Worm (Caenorhabditis elegans): Measurements from ENCODE around the gene Y54G2A.76.
A peak's percentile ranks its signal among the peaks of the same experiment; 100 is the strongest.

Y54G2A.76 gene

DNA sequence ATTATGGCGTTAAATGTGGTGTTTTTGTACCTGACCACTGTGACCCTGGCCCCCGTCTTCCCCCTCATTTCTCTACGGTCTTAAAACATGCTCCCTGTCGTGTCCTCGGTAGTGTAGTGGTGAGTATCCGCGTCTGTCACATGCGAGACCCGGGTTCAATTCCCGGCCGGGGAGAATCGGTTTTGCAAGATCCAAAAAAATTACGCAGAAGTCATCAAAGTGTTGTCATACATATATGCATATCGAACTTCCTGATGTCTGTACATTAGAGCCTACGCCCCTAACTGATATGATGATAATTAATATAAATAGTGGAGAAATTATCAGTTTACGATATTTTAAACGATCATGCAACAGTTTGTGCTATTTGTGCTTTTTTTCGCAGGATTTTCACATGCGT lies 3.7 kb upstream of the Y54G2A.76 start, which contains the start of gene Y54G2A.45 (continued):
- peak; percentile 60 to 78 for TF ChIP-seq daf-16 (GFP tag; optimal IDR thresholded peaks at IDR 0.05)
- peak; percentile 89 for TF ChIP-seq daf-16 (tag; optimal IDR thresholded peaks at IDR 0.05)
- TF ChIP-seq F26F4.8 (GFP tag; conservative IDR thresholded peaks at IDR 0.05) = peak; percentile 90
- TF ChIP-seq tra-1 (GFP tag; IDR thresholded peaks at IDR 0.05) = peak; percentile 89
- TF ChIP-seq ctbp-1 (GFP tag; IDR thresholded peaks at IDR 0.05) = peak; percentile 74; the same call in 1 of the 2 replicates
- TF ChIP-seq F49E8.2 (tag; optimal IDR thresholded peaks at IDR 0.05; ENCODE audit: borderline replicate concordance) = peak; percentile 78
- TF ChIP-seq spr-3 (GFP tag; optimal IDR thresholded peaks at IDR 0.05) = peak; percentile 62
- 0 out of 2 replicates have a peak, but pooled peaks have one; percentile 28 for TF ChIP-seq F44E2.7 (GFP tag; IDR thresholded peaks at IDR 0.05)
- peak; percentile 89 for TF ChIP-seq nhr-28 (tag; optimal IDR thresholded peaks at IDR 0.05)
- no peak for TF ChIP-seq ZK546.5 (tag; optimal IDR thresholded peaks at IDR 0.05)
- peak; percentile 77; the same call in 1 of the 2 replicates for TF ChIP-seq dmd-8 (GFP tag; IDR thresholded peaks at IDR 0.05)
- TF ChIP-seq php-3 (GFP tag; IDR thresholded peaks at IDR 0.05) = peak; percentile 78
- no peak for TF ChIP-seq ztf-7 (tag; optimal IDR thresholded peaks at IDR 0.05)
- peak; percentile 3 for TF ChIP-seq nhr-6 (tag; optimal IDR thresholded peaks at IDR 0.05)
- peak; percentile 2 for TF ChIP-seq R02D3.7 (tag; optimal IDR thresholded peaks at IDR 0.05)
- TF ChIP-seq Y75B8A.6 (GFP tag; IDR thresholded peaks at IDR 0.05) = peak; percentile 57; the same call in 1 of the 2 replicates
- peak; percentile 15 for TF ChIP-seq nhr-77 (tag; optimal IDR thresholded peaks at IDR 0.05)
- no peak for TF ChIP-seq ztf-11 (tag; optimal IDR thresholded peaks at IDR 0.05)
- TF ChIP-seq ceh-28 (tag; optimal IDR thresholded peaks at IDR 0.05) = no peak
- peak; percentile 78 for TF ChIP-seq arid-1 (GFP tag; conservative IDR thresholded peaks at IDR 0.05)
- peak; percentile 85 for TF ChIP-seq hlh-11 (tag; optimal IDR thresholded peaks at IDR 0.05)
- no peak for TF ChIP-seq daf-12 (tag; optimal IDR thresholded peaks at IDR 0.05)
- peak; percentile 84 for TF ChIP-seq nhr-48 (tag; optimal IDR thresholded peaks at IDR 0.05)
- TF ChIP-seq ceh-44 (GFP tag; IDR thresholded peaks at IDR 0.05) = peak; percentile 80
- no peak for TF ChIP-seq daf-19 (GFP tag; conservative IDR thresholded peaks at IDR 0.05)
- TF ChIP-seq duxl-1 (tag; optimal IDR thresholded peaks at IDR 0.05; ENCODE audit: poor library complexity) = peak; percentile 38
- TF ChIP-seq lin-15B (tag; optimal IDR thresholded peaks at IDR 0.05) = no peak
- no peak for TF ChIP-seq snpc-4 (tag; optimal IDR thresholded peaks at IDR 0.05)
- TF ChIP-seq saeg-2 (GFP tag; IDR thresholded peaks at IDR 0.05) = peak; percentile 74; the same call in 1 of the 2 replicates
- peak; percentile 8 for TF ChIP-seq zfp-2 (tag; optimal IDR thresholded peaks at IDR 0.05)
- peak; percentile 48 for TF ChIP-seq lir-3 (tag; optimal IDR thresholded peaks at IDR 0.05)
- peak; percentile 87 for TF ChIP-seq lin-13 (GFP tag; optimal IDR thresholded peaks at IDR 0.05)
- TF ChIP-seq T26A8.4 (GFP tag; IDR thresholded peaks at IDR 0.05) = peak; percentile 60
- no peak for TF ChIP-seq nhr-25 (tag; optimal IDR thresholded peaks at IDR 0.05; ENCODE audit: borderline replicate concordance, insufficient read depth)
- peak; percentile 81 for TF ChIP-seq lim-7 (GFP tag; IDR thresholded peaks at IDR 0.05)
- TF ChIP-seq pha-4 (GFP tag; IDR thresholded peaks at IDR 0.05) = peak; percentile 80
- TF ChIP-seq pha-4 (tag; optimal IDR thresholded peaks at IDR 0.05) = no peak
- peak; percentile 84 for TF ChIP-seq vab-7 (GFP tag; IDR thresholded peaks at IDR 0.05)
- TF ChIP-seq snpc-1.2 (GFP tag; IDR thresholded peaks at IDR 0.05) = peak; percentile 78
- peak; percentile 55 for TF ChIP-seq nhr-11 (tag; optimal IDR thresholded peaks at IDR 0.05)
- no peak for TF ChIP-seq unc-62 (GFP tag; optimal IDR thresholded peaks at IDR 0.05 in 1 of 2)
- no peak for TF ChIP-seq unc-62 (tag; optimal IDR thresholded peaks at IDR 0.05)
- TF ChIP-seq hmg-1.1 (GFP tag; IDR thresholded peaks at IDR 0.05) = peak; percentile 63; the same call in 1 of the 2 replicates
- peak; percentile 89 for TF ChIP-seq madf-9 (GFP tag; conservative IDR thresholded peaks at IDR 0.05)
- peak; percentile 72 for TF ChIP-seq spr-1 (tag; optimal IDR thresholded peaks at IDR 0.05)
- TF ChIP-seq F10B5.3 (tag; optimal IDR thresholded peaks at IDR 0.05) = peak; percentile 58
- peak; percentile 51; the same call in 1 of the 2 replicates for TF ChIP-seq ZK337.2 (GFP tag; IDR thresholded peaks at IDR 0.05)
- TF ChIP-seq aly-2 (tag; optimal IDR thresholded peaks at IDR 0.05) = no peak
- TF ChIP-seq ceh-82 (tag; optimal IDR thresholded peaks at IDR 0.05) = no peak
- TF ChIP-seq lin-29 (GFP tag; IDR thresholded peaks at IDR 0.05) = no peak
- TF ChIP-seq dmd-9 (GFP tag; IDR thresholded peaks at IDR 0.05) = peak; percentile 72; the same call in 1 of the 2 replicates
- TF ChIP-seq zip-2 (tag; optimal IDR thresholded peaks at IDR 0.05) = peak; percentile 65

Measured in whole organism, L4 larva.